Worm (Caenorhabditis elegans): ENCODE data around the gene F14H12.2.

F14H12.2 gene

DNA sequence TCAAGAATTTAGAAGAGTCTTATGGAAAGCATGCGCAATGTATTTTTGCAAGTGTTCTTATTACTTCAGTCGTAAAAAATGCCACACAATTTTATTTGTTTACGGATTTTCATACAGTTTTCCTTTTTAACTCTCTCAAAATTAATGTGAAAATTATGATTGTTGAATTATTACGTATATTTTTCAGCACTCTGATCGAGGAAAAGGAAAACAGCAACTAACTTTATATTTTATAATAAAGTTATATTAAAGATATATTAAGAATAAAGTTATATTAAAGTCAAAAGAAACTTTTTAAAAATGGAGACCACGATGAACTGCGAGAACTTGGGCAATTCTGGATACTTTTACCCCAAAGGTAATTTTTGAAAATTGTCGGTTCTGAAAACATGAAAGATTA lies at the start of gene F14H12.2:
TSS of gene F14H12.2 (plus strand) at position 301 of the 400 bp plus-strand sequence.
- TF ChIP-seq drap-1 (GFP tag; optimal IDR thresholded peaks at IDR 0.05) (no peak), tbx-8 (GFP tag; optimal IDR thresholded peaks at IDR 0.05) (no peak)

- TF ChIP-seq nhr-2 (tag; optimal IDR thresholded peaks at IDR 0.05) (no peak), mep-1 (tag; optimal IDR thresholded peaks at IDR 0.05) (no peak), unc-39 (tag; optimal IDR thresholded peaks at IDR 0.05) (no peak), sem-2 (GFP tag; optimal IDR thresholded peaks at IDR 0.05) (no peak), ztf-11 (tag; optimal IDR thresholded peaks at IDR 0.05) (no peak), nhr-28 (tag; optimal IDR thresholded peaks at IDR 0.05) (no peak), unc-120 (tag; optimal IDR thresholded peaks at IDR 0.05; ENCODE audit: poor library complexity, severe bottlenecking) (no peak), nhr-12 (tag; optimal IDR thresholded peaks at IDR 0.05) (no peak), sptf-1 (tag; optimal IDR thresholded peaks at IDR 0.05) (no peak), zip-8 (tag; optimal IDR thresholded peaks at IDR 0.05) (no peak), flh-1 (GFP tag; optimal IDR thresholded peaks at IDR 0.05) (no peak), elt-3 (tag; optimal IDR thresholded peaks at IDR 0.05) (no peak), ceh-43 (GFP tag; optimal IDR thresholded peaks at IDR 0.05) (no peak), ces-1 (GFP tag; optimal IDR thresholded peaks at IDR 0.05) (no peak), bed-3 (GFP tag; optimal IDR thresholded peaks at IDR 0.05) (no peak), elt-1 (tag; optimal IDR thresholded peaks at IDR 0.05; ENCODE audit: borderline replicate concordance, insufficient read depth) (no peak), blmp-1 (tag; optimal IDR thresholded peaks at IDR 0.05) (no peak), ham-2 (GFP tag; optimal IDR thresholded peaks at IDR 0.05) (no peak), hlh-1 (tag; optimal IDR thresholded peaks at IDR 0.05) (no peak)
These were observed 47.1 kb upstream of the F14H12.2 start for ce11 chrX:4303200-4303599.

- no peak for TF ChIP-seq bed-3 (GFP tag; optimal IDR thresholded peaks at IDR 0.05)
- no peak for TF ChIP-seq ham-2 (GFP tag; optimal IDR thresholded peaks at IDR 0.05)
- no peak for TF ChIP-seq mls-2 (tag; optimal IDR thresholded peaks at IDR 0.05)
- TF ChIP-seq unc-120 (tag; optimal IDR thresholded peaks at IDR 0.05; ENCODE audit: poor library complexity, severe bottlenecking), result no peak
- TF ChIP-seq pha-4 (tag; optimal IDR thresholded peaks at IDR 0.05), result no peak
- no peak for TF ChIP-seq blmp-1 (tag; optimal IDR thresholded peaks at IDR 0.05)
- TF ChIP-seq mep-1 (tag; optimal IDR thresholded peaks at IDR 0.05), result no peak
- TF ChIP-seq ceh-83 (GFP tag; optimal IDR thresholded peaks at IDR 0.05), result no peak
- no peak for TF ChIP-seq unc-62 (GFP tag; optimal IDR thresholded peaks at IDR 0.05)
- TF ChIP-seq ceh-39 (tag; optimal IDR thresholded peaks at IDR 0.05), result no peak
- no peak for TF ChIP-seq M03D4.4 (tag; optimal IDR thresholded peaks at IDR 0.05)
- TF ChIP-seq tbx-8 (GFP tag; optimal IDR thresholded peaks at IDR 0.05), result no peak
- no peak for TF ChIP-seq lin-13 (tag; optimal IDR thresholded peaks at IDR 0.05)
- no peak for TF ChIP-seq cnd-1 (tag; optimal IDR thresholded peaks at IDR 0.05)
- no peak for TF ChIP-seq sptf-1 (tag; optimal IDR thresholded peaks at IDR 0.05)
These were observed 43.4 kb upstream of the F14H12.2 start, which contains the start of gene pqn-15 for ce11 chrX:4306861-4307260. Gene pqn-15 (minus strand): TSS chrX:4306961.

ce11 chrX:4307559-4308005 lies 42.7 kb upstream of the F14H12.2 start:
- peak; percentile 10 for TF ChIP-seq cnd-1 (tag; optimal IDR thresholded peaks at IDR 0.05)
- TF ChIP-seq unc-62 (GFP tag; optimal IDR thresholded peaks at IDR 0.05), result no peak
- peak; percentile 19 for TF ChIP-seq sptf-1 (tag; optimal IDR thresholded peaks at IDR 0.05)
- peak; percentile 28 for TF ChIP-seq lin-13 (tag; optimal IDR thresholded peaks at IDR 0.05)
- peak; percentile 14 for TF ChIP-seq unc-120 (tag; optimal IDR thresholded peaks at IDR 0.05; ENCODE audit: poor library complexity, severe bottlenecking)
- no peak for TF ChIP-seq nhr-2 (tag; optimal IDR thresholded peaks at IDR 0.05)
- TF ChIP-seq drap-1 (GFP tag; optimal IDR thresholded peaks at IDR 0.05), result no peak
- TF ChIP-seq ces-1 (GFP tag; optimal IDR thresholded peaks at IDR 0.05), result peak; percentile 51
- peak; percentile 78 for TF ChIP-seq mls-2 (tag; optimal IDR thresholded peaks at IDR 0.05)
- peak; percentile 69 for TF ChIP-seq ceh-43 (GFP tag; optimal IDR thresholded peaks at IDR 0.05)

ce11 chrX:4311668-4312067 lies 38.6 kb upstream of the F14H12.2 start, which contains the start of gene C52B9.8:
Gene C52B9.8 (minus strand): TSS chrX:4311768.
- TF ChIP-seq elt-1 (tag; optimal IDR thresholded peaks at IDR 0.05; ENCODE audit: borderline replicate concordance, insufficient read depth), result no peak
- TF ChIP-seq nhr-28 (tag; optimal IDR thresholded peaks at IDR 0.05), result no peak
- no peak for TF ChIP-seq mep-1 (tag; optimal IDR thresholded peaks at IDR 0.05)
- TF ChIP-seq pha-4 (tag; optimal IDR thresholded peaks at IDR 0.05), result no peak
- TF ChIP-seq lsy-2 (tag; optimal IDR thresholded peaks at IDR 0.05), result no peak
- TF ChIP-seq ham-2 (GFP tag; optimal IDR thresholded peaks at IDR 0.05), result no peak
- TF ChIP-seq bed-3 (GFP tag; optimal IDR thresholded peaks at IDR 0.05), result no peak
- TF ChIP-seq sem-2 (GFP tag; optimal IDR thresholded peaks at IDR 0.05), result no peak
- TF ChIP-seq ceh-39 (tag; optimal IDR thresholded peaks at IDR 0.05), result no peak

Data from whole organism, mixed stage, embryonic.